Fruit fly (Drosophila melanogaster) whole organism: ENCODE measurements around the gene CG31391.

Source experiments
- CG8478 ChIP-seq: fragments of >200 bp; optimal IDR thresholded peaks from 2 replicates; lab custom pipeline; 2018; ENCODE audit warnings: inconsistent platforms
- Dll ChIP-seq: fragments of >200 bp; optimal IDR thresholded peaks from 2 replicates; lab custom pipeline; 2017
- pan ChIP-seq: fragments of >200 bp; optimal IDR thresholded peaks from 2 replicates; lab custom pipeline; 2017
- psq ChIP-seq: fragments of >200 bp; optimal IDR thresholded peaks from 2 replicates; lab custom pipeline; 2017
- usp ChIP-seq: fragments of >200 bp; optimal IDR thresholded peaks from 2 replicates; lab custom pipeline; 2017; ENCODE audit warnings: missing biosample characterization, missing genetic modification characterization, mixed read lengths

- no peak for TF ChIP-seq usp (GFP tag; lab: Kevin White, UChicago)
- no peak for TF ChIP-seq psq (lab: Kevin White, UChicago)
- TF ChIP-seq pan (lab: Kevin White, UChicago): no peak
- TF ChIP-seq CG8478 (lab: Kevin White, UChicago): no peak
- TF ChIP-seq Dll (lab: Kevin White, UChicago): no peak
These were observed 25.8 kb downstream of the CG31391 start for dm6 chr3R:10678935-10679565.
